Worm (Caenorhabditis elegans) whole organism, early embryonic: ENCODE measurements around the gene mogs-1.

Source experiments
- B0310.2 ChIP-seq: sonication (generic microtip); optimal IDR thresholded peaks from 2 replicates; lab custom pipeline; 2016; ENCODE audit warnings: mild to moderate bottlenecking, missing genetic modification characterization, missing compliant biosample characterization
- aly-1 ChIP-seq: sonication (generic microtip); optimal IDR thresholded peaks from 2 replicates; lab custom pipeline; 2016; ENCODE audit warnings: missing genetic modification characterization, missing compliant biosample characterization
- ama-1 ChIP-seq: fragments of 150-350 bp; optimal IDR thresholded peaks from 2 replicates; lab custom pipeline; 2014
- ceh-13 ChIP-seq: fragments of 200-800 bp; sonication (Bioruptor generic); optimal IDR thresholded peaks from 2 replicates; lab custom pipeline; 2018; ENCODE audit warnings: mild to moderate bottlenecking, missing genetic modification characterization, missing compliant biosample characterization
- ceh-36 ChIP-seq: sonication (generic microtip); optimal IDR thresholded peaks from 2 replicates; lab custom pipeline; 2016; ENCODE audit warnings: missing genetic modification characterization, inconsistent platforms, missing compliant biosample characterization
- flt-1 ChIP-seq: fragments of 200-800 bp; sonication (Bioruptor generic); IDR thresholded peaks from 2 replicates; pipeline ENCODE4 v1.3.6; 2022; ENCODE audit warnings: missing genetic modification characterization, missing compliant biosample characterization
- hmbx-1 ChIP-seq: sonication (generic microtip); optimal IDR thresholded peaks from 2 replicates; lab custom pipeline; 2016; ENCODE audit warnings: mild to moderate bottlenecking, missing genetic modification characterization, missing compliant biosample characterization
- hmg-4 ChIP-seq: fragments of 200-800 bp; sonication (Bioruptor generic); optimal IDR thresholded peaks from 2 replicates; lab custom pipeline; 2018; ENCODE audit warnings: mild to moderate bottlenecking, missing genetic modification characterization, missing compliant biosample characterization
- hnd-1 ChIP-seq: sonication (generic microtip); optimal IDR thresholded peaks from 2 replicates; lab custom pipeline; 2016; ENCODE audit warnings: missing genetic modification characterization, missing compliant biosample characterization
- pes-1 ChIP-seq: fragments of 200-800 bp; sonication (Bioruptor generic); IDR thresholded peaks from 2 replicates; pipeline ENCODE4 v1.3.6; 2022; ENCODE audit warnings: missing genetic modification reagents, missing genetic modification characterization, missing compliant biosample characterization
- scrt-1 ChIP-seq: fragments of 200-800 bp; sonication (Bioruptor generic); IDR thresholded peaks from 2 replicates; pipeline ENCODE4 v1.3.6; 2022; ENCODE audit warnings: missing genetic modification characterization, missing compliant biosample characterization
- tbx-11 ChIP-seq: fragments of 200-800 bp; sonication (Bioruptor generic); IDR thresholded peaks from 2 replicates; pipeline ENCODE4 v1.3.6; 2022; ENCODE audit warnings: missing genetic modification characterization, missing compliant biosample characterization
- tbx-37 ChIP-seq: fragments of 200-800 bp; sonication (Bioruptor generic); conservative IDR thresholded peaks from 2 replicates; pipeline ENCODE4 v1.3.6; 2022; ENCODE audit warnings: missing genetic modification reagents, missing genetic modification characterization, missing compliant biosample characterization
- tra-4 ChIP-seq: sonication (generic microtip); optimal IDR thresholded peaks from 2 replicates; lab custom pipeline; 2017; ENCODE audit warnings: missing genetic modification characterization, missing compliant biosample characterization

DNA sequence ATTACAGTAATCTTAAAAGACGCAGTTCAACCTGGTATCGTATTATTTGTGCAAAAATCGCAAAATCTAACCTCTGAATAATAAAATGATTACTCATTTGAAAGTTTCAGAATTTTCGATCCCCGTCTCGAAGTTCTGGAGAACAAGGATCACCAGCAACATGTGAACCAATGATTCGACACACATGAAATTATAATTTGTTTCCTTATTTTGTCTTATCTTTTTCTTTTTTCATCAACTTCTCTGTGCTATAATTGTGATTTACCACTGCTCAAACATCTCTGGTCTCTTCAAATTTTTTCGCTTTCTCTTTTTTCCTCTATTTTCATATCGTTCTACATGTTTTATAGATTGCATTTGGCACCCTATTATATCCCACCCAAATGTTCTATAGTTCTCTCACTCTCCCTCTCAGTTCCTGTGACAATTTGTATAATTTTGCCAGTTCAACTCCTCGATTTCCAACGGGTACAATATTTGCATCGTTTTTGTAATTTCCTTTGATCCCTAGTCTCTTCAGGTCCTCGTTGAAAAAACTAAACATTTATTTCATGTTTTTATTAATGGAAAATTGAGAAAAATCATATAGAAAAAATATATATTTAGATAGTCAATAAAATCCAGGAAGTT is 41.4 kb upstream of the mogs-1 start:
- TF ChIP-seq scrt-1 (GFP tag; lab: Robert Waterston, UW) (no peak), ceh-36 (tag; lab: Kevin White, UChicago) (no peak), aly-1 (tag; lab: Kevin White, UChicago) (no peak), ama-1 (lab: Kevin White, UChicago) (no peak), flt-1 (GFP tag; lab: Robert Waterston, UW) (no peak), ceh-13 (GFP tag; lab: Kevin White, UChicago) (no peak), pes-1 (GFP tag; lab: Robert Waterston, UW) (no peak), hmg-4 (GFP tag; lab: Kevin White, UChicago) (no peak), tbx-37 (GFP tag; lab: Robert Waterston, UW) (no peak), B0310.2 (no peak), tra-4 (tag; lab: Kevin White, UChicago) (no peak), hmbx-1 (tag; lab: Kevin White, UChicago) (no peak), tbx-11 (GFP tag; lab: Robert Waterston, UW) (no peak), hnd-1 (tag; lab: Kevin White, UChicago) (no peak)
